Fruit fly (Drosophila melanogaster) whole organism, pupa: ENCODE data around the gene put.

Experiments used
- CG12605 ChIP-seq: fragments of 200-800 bp; sonication (Bioruptor generic); IDR thresholded peaks from 2 replicates; pipeline ENCODE4 v1.3.6; 2022; ENCODE audit warnings: missing biosample characterization, missing genetic modification characterization
- CG13204 ChIP-seq: fragments of 200-800 bp; sonication (Bioruptor generic); optimal IDR thresholded peaks from 2 replicates; lab custom pipeline; 2018; ENCODE audit warnings: missing biosample characterization, mild to moderate bottlenecking, missing genetic modification characterization, moderate library complexity
- CG14655 ChIP-seq: fragments of 200-800 bp; sonication (Bioruptor generic); optimal IDR thresholded peaks from 3 replicates; lab custom pipeline; 2017; ENCODE audit warnings: mild to moderate bottlenecking, missing biosample characterization, missing genetic modification reagents, missing genetic modification characterization
- CG32121 ChIP-seq: fragments of 200-800 bp; sonication (Bioruptor generic); IDR thresholded peaks from 2 replicates; pipeline ENCODE4 v1.3.6; 2022; ENCODE audit warnings: missing biosample characterization, missing genetic modification characterization
- CG34367 ChIP-seq: fragments of 200-800 bp; sonication (Bioruptor generic); optimal IDR thresholded peaks from 2 replicates; lab custom pipeline; 2018; ENCODE audit warnings: missing biosample characterization, mild to moderate bottlenecking, missing genetic modification characterization
- CG8159 ChIP-seq: fragments of 200-800 bp; sonication (Bioruptor generic); optimal IDR thresholded peaks from 3 replicates; lab custom pipeline; 2018; ENCODE audit warnings: missing biosample characterization, mild to moderate bottlenecking, missing genetic modification characterization, moderate library complexity
- CG9948 ChIP-seq: fragments of 200-800 bp; sonication (Bioruptor generic); optimal IDR thresholded peaks from 2 replicates; lab custom pipeline; 2018; ENCODE audit warnings: missing biosample characterization, mild to moderate bottlenecking, missing genetic modification characterization, moderate library complexity
- EcR ChIP-seq: fragments of 200-800 bp; sonication (Bioruptor generic); optimal IDR thresholded peaks from 3 replicates; lab custom pipeline; 2019; ENCODE audit warnings: missing biosample characterization, missing genetic modification characterization, mild to moderate bottlenecking, moderate library complexity, missing genetic modification reagents
- Ets98B ChIP-seq: fragments of 200-800 bp; sonication (Bioruptor generic); IDR thresholded peaks from 2 replicates; pipeline ENCODE4 v1.3.6; 2022; ENCODE audit warnings: missing biosample characterization, missing genetic modification characterization
- Pif1B ChIP-seq: fragments of 200-800 bp; sonication (Bioruptor generic); optimal IDR thresholded peaks from 3 replicates; lab custom pipeline; 2016; ENCODE audit warnings: missing biosample characterization, missing genetic modification characterization
- Snoo ChIP-seq: fragments of 200-800 bp; sonication (Bioruptor generic); optimal IDR thresholded peaks from 3 replicates; lab custom pipeline; 2017; ENCODE audit warnings: missing biosample characterization, mild to moderate bottlenecking, missing genetic modification characterization, inconsistent platforms
- gl ChIP-seq: fragments of 200-800 bp; sonication (Bioruptor generic); optimal IDR thresholded peaks from 2 replicates; lab custom pipeline; 2018; ENCODE audit warnings: missing biosample characterization, mild to moderate bottlenecking, missing genetic modification characterization

DNA sequence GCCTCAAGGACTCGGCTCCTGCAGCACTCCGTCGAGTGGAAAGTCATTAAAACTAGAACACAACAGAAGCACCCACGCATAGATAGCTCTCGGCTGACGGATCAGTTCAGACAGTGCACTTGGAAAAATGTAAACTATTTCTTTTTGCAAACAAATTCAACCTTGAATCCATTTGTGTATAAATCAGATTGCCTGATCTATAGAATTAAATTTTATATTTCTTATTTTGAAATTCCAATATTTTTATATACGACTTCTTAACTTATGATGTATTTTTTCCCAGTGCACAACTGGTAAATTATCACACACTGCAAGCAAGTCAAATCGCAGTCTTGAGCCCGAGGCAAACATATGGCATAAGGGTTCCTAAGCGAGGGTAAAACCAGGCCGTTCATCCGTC, 49.3 kb upstream of the put start:
- peak; percentile 57; the same call in 1 of the 2 replicates for TF ChIP-seq CG12605 (GFP tag; lab: Robert Waterston, UW)
- TF ChIP-seq Ets98B (GFP tag; lab: Robert Waterston, UW): peak; percentile 48
- TF ChIP-seq gl: peak; percentile 4
- peak; percentile 58 for TF ChIP-seq CG14655 (GFP tag; lab: Kevin White, UChicago)
- peak; percentile 70 for TF ChIP-seq CG8159 (tag; lab: Kevin White, UChicago)
- peak; percentile 65 for TF ChIP-seq Snoo (tag; lab: Kevin White, UChicago)
- TF ChIP-seq CG9948 (tag; lab: Kevin White, UChicago): peak; percentile 64
- peak; percentile 83 for TF ChIP-seq CG32121 (GFP tag; lab: Robert Waterston, UW)
- TF ChIP-seq CG34367 (tag; lab: Kevin White, UChicago): peak; percentile 32
- peak; percentile 35 for TF ChIP-seq Pif1B
- no peak for TF ChIP-seq CG13204
- no peak for TF ChIP-seq EcR (GFP tag; lab: Kevin White, UChicago)
